Worm (Caenorhabditis elegans) whole organism, mixed stage, embryonic: ENCODE data around the gene Y43F8C.5.

ENCODE experiments used
- blmp-1 ChIP-seq: fragments of 150-350 bp; optimal IDR thresholded peaks from 2 replicates; lab custom pipeline; 2014; ENCODE audit warnings: missing biosample characterization, missing genetic modification characterization
- lsy-2 ChIP-seq: fragments of 150-350 bp; optimal IDR thresholded peaks from 2 replicates; lab custom pipeline; 2014; ENCODE audit warnings: missing biosample characterization, missing genetic modification characterization
- mep-1 ChIP-seq: fragments of 150-350 bp; optimal IDR thresholded peaks from 2 replicates; lab custom pipeline; 2017; ENCODE audit warnings: missing biosample characterization, missing genetic modification reagents, missing genetic modification characterization, inconsistent platforms
- pha-4 ChIP-seq: fragments of 150-350 bp; optimal IDR thresholded peaks from 2 replicates; lab custom pipeline; 2018; ENCODE audit warnings: missing biosample characterization, missing genetic modification reagents, missing genetic modification characterization

- TF ChIP-seq pha-4 (tag; lab: Kevin White, UChicago) (no peak), lsy-2 (tag; lab: Kevin White, UChicago) (no peak), blmp-1 (tag; lab: Kevin White, UChicago) (no peak), mep-1 (tag; lab: Kevin White, UChicago) (no peak)
Observed at ce11 chrV:19640808-19641207, 8.4 kb upstream of the Y43F8C.5 start, which contains the start of gene Y43F8C.6.
